Fruit fly (Drosophila melanogaster) whole organism, prepupa: ENCODE measurements around the gene CG2656.
A peak's percentile ranks its signal among the peaks of the same experiment; 100 is the strongest.

Experiments
- Blimp-1 ChIP-seq: fragments of 200-800 bp; sonication (Bioruptor generic); optimal IDR thresholded peaks from 3 replicates; lab custom pipeline; 2017; ENCODE audit warnings: missing biosample characterization, missing genetic modification characterization, mild to moderate bottlenecking, moderate library complexity, missing genetic modification reagents
- CG10631 ChIP-seq: fragments of 200-800 bp; sonication (Bioruptor generic); optimal IDR thresholded peaks from 2 replicates; lab custom pipeline; 2016; ENCODE audit warnings: missing biosample characterization, missing genetic modification characterization
- CG10669 ChIP-seq: fragments of 200-800 bp; sonication (Bioruptor generic); optimal IDR thresholded peaks from 3 replicates; lab custom pipeline; 2018; ENCODE audit warnings: missing biosample characterization, mild to moderate bottlenecking, missing genetic modification characterization, moderate library complexity
- CG11294 ChIP-seq: fragments of 200-800 bp; sonication (Bioruptor generic); IDR thresholded peaks from 2 replicates; pipeline ENCODE4 v1.3.6; 2022; ENCODE audit warnings: missing biosample characterization, missing genetic modification characterization
- CG15336 ChIP-seq: fragments of 200-800 bp; sonication (Bioruptor generic); IDR thresholded peaks from 2 replicates; pipeline ENCODE4 v1.3.6; 2022; ENCODE audit warnings: missing biosample characterization, missing genetic modification characterization
- CG1621 ChIP-seq: fragments of 200-800 bp; sonication (Bioruptor generic); optimal IDR thresholded peaks from 3 replicates; lab custom pipeline; 2018; ENCODE audit warnings: missing biosample characterization, mild to moderate bottlenecking, missing genetic modification characterization
- CG16779 ChIP-seq: fragments of 200-800 bp; sonication (Bioruptor generic); optimal IDR thresholded peaks from 3 replicates; lab custom pipeline; 2017; ENCODE audit warnings: missing biosample characterization, mild to moderate bottlenecking, missing genetic modification characterization
- CG3032 ChIP-seq: fragments of 200-800 bp; optimal IDR thresholded peaks from 2 replicates; lab custom pipeline; 2019; ENCODE audit warnings: missing biosample characterization, mild to moderate bottlenecking, missing genetic modification characterization, moderate library complexity
- CG34406 ChIP-seq: fragments of 200-800 bp; sonication (Bioruptor generic); optimal IDR thresholded peaks from 3 replicates; lab custom pipeline; 2016; ENCODE audit warnings: missing biosample characterization, missing genetic modification characterization
- CG3919 ChIP-seq: fragments of 200-800 bp; sonication (Bioruptor generic); optimal IDR thresholded peaks from 3 replicates; lab custom pipeline; 2016; ENCODE audit warnings: missing biosample characterization, missing genetic modification characterization
- CG4318 ChIP-seq: fragments of 200-800 bp; sonication (Bioruptor generic); optimal IDR thresholded peaks from 3 replicates; lab custom pipeline; 2017; ENCODE audit warnings: missing biosample characterization, mild to moderate bottlenecking, missing genetic modification characterization
- CG6163 ChIP-seq: fragments of 200-800 bp; sonication (Bioruptor generic); IDR thresholded peaks from 3 replicates; pipeline ENCODE4 v1.3.6; 2022; ENCODE audit warnings: missing biosample characterization, missing genetic modification characterization
- CG6276 ChIP-seq: fragments of 200-800 bp; sonication (Bioruptor generic); optimal IDR thresholded peaks from 2 replicates; lab custom pipeline; 2017; ENCODE audit warnings: missing biosample characterization, mild to moderate bottlenecking, missing genetic modification characterization
- CG6792 ChIP-seq: fragments of 200-800 bp; sonication (Bioruptor generic); optimal IDR thresholded peaks from 3 replicates; lab custom pipeline; 2016; ENCODE audit warnings: missing biosample characterization, missing genetic modification characterization
- CG6808 ChIP-seq: fragments of 200-800 bp; sonication (Bioruptor generic); optimal IDR thresholded peaks from 3 replicates; lab custom pipeline; 2017; ENCODE audit warnings: missing biosample characterization, missing genetic modification characterization, mild to moderate bottlenecking, moderate library complexity, missing genetic modification reagents
- CG6854 ChIP-seq: fragments of 200-800 bp; sonication (Bioruptor generic); optimal IDR thresholded peaks from 2 replicates; lab custom pipeline; 2017; ENCODE audit warnings: missing biosample characterization, mild to moderate bottlenecking, missing genetic modification characterization
- CG7368 ChIP-seq: fragments of 200-800 bp; sonication (Bioruptor generic); optimal IDR thresholded peaks from 3 replicates; lab custom pipeline; 2016; ENCODE audit warnings: missing biosample characterization, missing genetic modification characterization
- CG8319 ChIP-seq: fragments of 200-800 bp; sonication (Bioruptor generic); optimal IDR thresholded peaks from 3 replicates; lab custom pipeline; 2016; ENCODE audit warnings: missing biosample characterization, missing genetic modification characterization
- CG8632 ChIP-seq: fragments of 200-800 bp; sonication (Bioruptor generic); optimal IDR thresholded peaks from 3 replicates; lab custom pipeline; 2016; ENCODE audit warnings: missing biosample characterization, missing genetic modification characterization
- CG9139 ChIP-seq: fragments of 200-800 bp; sonication (Bioruptor generic); optimal IDR thresholded peaks from 3 replicates; lab custom pipeline; 2017; ENCODE audit warnings: missing biosample characterization, mild to moderate bottlenecking, missing genetic modification characterization
- Eip75B ChIP-seq: fragments of 200-800 bp; sonication (Bioruptor generic); optimal IDR thresholded peaks from 3 replicates; lab custom pipeline; 2016; ENCODE audit warnings: missing biosample characterization, missing genetic modification characterization
- Eip78C ChIP-seq: fragments of 200-800 bp; sonication (Bioruptor generic); peaks from one replicate; lab custom pipeline; 2016; ENCODE audit warnings: missing biosample characterization, missing genetic modification characterization
- Eip93F ChIP-seq: fragments of 200-800 bp; sonication (Bioruptor generic); optimal IDR thresholded peaks from 2 replicates; lab custom pipeline; 2016; ENCODE audit warnings: missing biosample characterization, mild to moderate bottlenecking, missing genetic modification characterization
- Gug ChIP-seq: fragments of 200-800 bp; sonication (Bioruptor generic); IDR thresholded peaks from 2 replicates; pipeline ENCODE4 v1.3.6; 2022; ENCODE audit warnings: missing biosample characterization, missing genetic modification characterization
- Hr38 ChIP-seq: sonication (Bioruptor generic); optimal IDR thresholded peaks from 2 replicates; lab custom pipeline; 2016; ENCODE audit warnings: missing biosample characterization, missing genetic modification characterization
- Hr39 ChIP-seq: fragments of 200-800 bp; sonication (Bioruptor generic); optimal IDR thresholded peaks from 2 replicates; lab custom pipeline; 2016; ENCODE audit warnings: missing biosample characterization, missing genetic modification characterization
- Met ChIP-seq: fragments of 200-800 bp; sonication (Bioruptor generic); optimal IDR thresholded peaks from 3 replicates; lab custom pipeline; 2016; ENCODE audit warnings: missing biosample characterization, missing genetic modification characterization
- OdsH ChIP-seq: fragments of 200-800 bp; sonication (Bioruptor generic); optimal IDR thresholded peaks from 3 replicates; lab custom pipeline; 2016; ENCODE audit warnings: missing biosample characterization, missing genetic modification characterization
- Smox ChIP-seq: fragments of 200-800 bp; sonication (Bioruptor generic); optimal IDR thresholded peaks from 3 replicates; lab custom pipeline; 2016; ENCODE audit warnings: missing biosample characterization, missing genetic modification characterization
- Sox102F ChIP-seq: fragments of 200-800 bp; sonication (Bioruptor generic); optimal IDR thresholded peaks from 2 replicates; lab custom pipeline; 2016; ENCODE audit warnings: missing biosample characterization, mild to moderate bottlenecking, missing genetic modification characterization
- Sox15 ChIP-seq: fragments of 200-800 bp; sonication (Bioruptor generic); optimal IDR thresholded peaks from 3 replicates; lab custom pipeline; 2016; ENCODE audit warnings: missing biosample characterization, missing genetic modification characterization
- cyc ChIP-seq: fragments of 200-800 bp; sonication (Bioruptor generic); optimal IDR thresholded peaks from 3 replicates; lab custom pipeline; 2016; ENCODE audit warnings: missing biosample characterization, missing genetic modification characterization
- eg ChIP-seq: fragments of 200-800 bp; sonication (Bioruptor generic); IDR thresholded peaks from 3 replicates; pipeline ENCODE4 v1.3.6; 2022; ENCODE audit warnings: missing biosample characterization, missing genetic modification characterization
- esn ChIP-seq: fragments of 200-800 bp; sonication (Bioruptor generic); optimal IDR thresholded peaks from 2 replicates; lab custom pipeline; 2016; ENCODE audit warnings: missing biosample characterization, mild to moderate bottlenecking, missing genetic modification characterization, moderate library complexity
- fd85E ChIP-seq: fragments of 200-800 bp; sonication (Bioruptor generic); optimal IDR thresholded peaks from 3 replicates; lab custom pipeline; 2016; ENCODE audit warnings: missing biosample characterization, missing genetic modification characterization
- fkh ChIP-seq: fragments of 200-800 bp; sonication (Bioruptor generic); optimal IDR thresholded peaks from 3 replicates; lab custom pipeline; 2017; ENCODE audit warnings: missing biosample characterization, mild to moderate bottlenecking, missing genetic modification characterization, moderate library complexity
- lz ChIP-seq: fragments of 200-800 bp; sonication (Bioruptor generic); optimal IDR thresholded peaks from 3 replicates; lab custom pipeline; 2016; ENCODE audit warnings: missing biosample characterization, missing genetic modification characterization
- net ChIP-seq: fragments of 200-800 bp; sonication (Bioruptor generic); optimal IDR thresholded peaks from 3 replicates; lab custom pipeline; 2016; ENCODE audit warnings: missing biosample characterization, missing genetic modification characterization
- pdm3 ChIP-seq: fragments of 200-800 bp; sonication (Bioruptor generic); optimal IDR thresholded peaks from 3 replicates; lab custom pipeline; 2016; ENCODE audit warnings: missing biosample characterization, missing genetic modification characterization
- spab ChIP-seq: fragments of 200-800 bp; sonication (Bioruptor generic); optimal IDR thresholded peaks from 2 replicates; lab custom pipeline; 2017; ENCODE audit warnings: missing biosample characterization, mild to moderate bottlenecking, missing genetic modification characterization, missing genetic modification reagents
- svp ChIP-seq: fragments of 200-800 bp; sonication (Bioruptor generic); peaks from one replicate; lab custom pipeline; 2016; ENCODE audit warnings: missing biosample characterization, missing genetic modification characterization

The CG2656 gene

dm6 chr3R:7150544-7151406 lies 6.3 kb downstream of the CG2656 start, which contains the start of the genes gfzf and Sas-4 (continued):
- no peak for TF ChIP-seq CG6808 (GFP tag; lab: Kevin White, UChicago)
- TF ChIP-seq svp (GFP tag; lab: Kevin White, UChicago), result no peak
- peak; percentile 68 for TF ChIP-seq Gug
- TF ChIP-seq OdsH (GFP tag; lab: Kevin White, UChicago), result peak; percentile 73
- TF ChIP-seq Smox, result no peak
- no peak for TF ChIP-seq Eip75B (GFP tag; lab: Kevin White, UChicago)
- no peak for TF ChIP-seq Eip93F (GFP tag; lab: Kevin White, UChicago)
- TF ChIP-seq Sox102F (GFP tag; lab: Kevin White, UChicago), result no peak
- peak; percentile 75 for TF ChIP-seq CG6163 (GFP tag; lab: Robert Waterston, UW)
- TF ChIP-seq CG11294 (GFP tag; lab: Robert Waterston, UW), result peak; percentile 61; the same call in 1 of the 2 replicates
- peak; percentile 72 for TF ChIP-seq CG3032
- TF ChIP-seq CG6276 (GFP tag; lab: Kevin White, UChicago), result no peak
- no peak for TF ChIP-seq CG3919
- TF ChIP-seq Met, result no peak
- TF ChIP-seq cyc (GFP tag; lab: Kevin White, UChicago), result peak; percentile 61
- TF ChIP-seq pdm3 (GFP tag; lab: Kevin White, UChicago), result peak; percentile 70
- 0 out of 2 replicates have a peak, but pooled peaks have one; percentile 25 for TF ChIP-seq CG15336 (GFP tag; lab: Robert Waterston, UW)
- TF ChIP-seq Blimp-1, result peak; percentile 14
- TF ChIP-seq eg (GFP tag; lab: Robert Waterston, UW), result peak; percentile 71; the same call in 2 of the 3 replicates
- peak; percentile 70 for TF ChIP-seq lz (GFP tag; lab: Kevin White, UChicago)
- TF ChIP-seq, all 60 proteins: peak for 32

dm6 chr3R:7154586-7155357 lies 10.2 kb downstream of the CG2656 start, which contains the start of gene MAGE:
TSS of gene MAGE (minus strand) at chr3R:7155180.
- TF ChIP-seq CG10631 (GFP tag; lab: Kevin White, UChicago) (no peak), CG6808 (GFP tag; lab: Kevin White, UChicago) (no peak), CG9139 (GFP tag; lab: Kevin White, UChicago) (no peak), CG10669 (GFP tag; lab: Kevin White, UChicago) (no peak), CG34406 (GFP tag; lab: Kevin White, UChicago) (no peak), CG3032 (no peak), CG6792 (GFP tag; lab: Kevin White, UChicago) (no peak), Eip78C (GFP tag; lab: Kevin White, UChicago) (no peak), CG4318 (GFP tag; lab: Kevin White, UChicago) (no peak), fd85E (GFP tag; lab: Kevin White, UChicago) (no peak), Blimp-1 (no peak), pdm3 (GFP tag; lab: Kevin White, UChicago) (no peak), CG7368 (GFP tag; lab: Kevin White, UChicago) (no peak), CG6854 (GFP tag; lab: Kevin White, UChicago) (no peak), CG1621 (tag; lab: Kevin White, UChicago) (no peak), CG8319 (no peak), Sox15 (GFP tag; lab: Kevin White, UChicago) (no peak), fkh (GFP tag; lab: Kevin White, UChicago) (no peak), Gug (no peak)

dm6 chr3R:7157102-7157501 lies 12.6 kb downstream of the CG2656 start:
- no peak for TF ChIP-seq spab (GFP tag; lab: Kevin White, UChicago)
- TF ChIP-seq Gug, result no peak
- no peak for TF ChIP-seq CG8632 (GFP tag; lab: Kevin White, UChicago)
- no peak for TF ChIP-seq Hr38 (GFP tag; lab: Kevin White, UChicago)
- no peak for TF ChIP-seq CG16779 (tag; lab: Kevin White, UChicago)
- no peak for TF ChIP-seq net
- no peak for TF ChIP-seq Eip75B (GFP tag; lab: Kevin White, UChicago)
- no peak for TF ChIP-seq Hr39 (GFP tag; lab: Kevin White, UChicago)
- no peak for TF ChIP-seq Eip93F (GFP tag; lab: Kevin White, UChicago)
- TF ChIP-seq fd85E (GFP tag; lab: Kevin White, UChicago), result no peak
- TF ChIP-seq Met, result no peak
- no peak for TF ChIP-seq CG6276 (GFP tag; lab: Kevin White, UChicago)
- TF ChIP-seq CG7368 (GFP tag; lab: Kevin White, UChicago), result no peak
- TF ChIP-seq esn (GFP tag; lab: Kevin White, UChicago), result no peak
- TF ChIP-seq CG6808 (GFP tag; lab: Kevin White, UChicago), result no peak
- no peak for TF ChIP-seq CG9139 (GFP tag; lab: Kevin White, UChicago)
